Fruit fly (Drosophila melanogaster) whole organism, adult: ENCODE results near the gene CG7742.

ENCODE experiments used
- CG12768 ChIP-seq: fragments of 200-800 bp; sonication (Bioruptor generic); optimal IDR thresholded peaks from 2 replicates; lab custom pipeline; 2017; ENCODE audit warnings: missing biosample characterization, missing genetic modification characterization, mild to moderate bottlenecking, moderate library complexity, missing genetic modification reagents
- Mnt ChIP-seq: fragments of 200-800 bp; sonication (Bioruptor generic); optimal IDR thresholded peaks from 2 replicates; lab custom pipeline; 2016; ENCODE audit warnings: missing biosample characterization, mild to moderate bottlenecking, missing genetic modification characterization

DNA sequence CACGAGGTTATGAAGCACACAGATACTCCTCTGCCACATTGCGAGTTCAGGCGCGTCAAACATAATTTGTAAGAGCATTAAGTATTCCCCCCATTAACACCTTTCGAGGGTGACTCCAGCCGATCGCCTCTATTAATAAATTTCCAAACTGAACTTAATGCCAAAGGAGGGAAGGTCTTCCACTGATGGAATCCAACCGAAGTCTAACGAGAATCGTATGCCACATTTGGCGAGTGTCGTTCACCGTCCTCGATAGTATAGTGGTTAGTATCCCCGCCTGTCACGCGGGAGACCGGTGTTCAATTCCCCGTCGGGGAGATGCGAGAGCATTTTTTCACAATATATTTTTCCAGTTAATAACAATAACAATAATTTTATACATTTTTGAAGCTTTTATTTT is 25.6 kb upstream of the CG7742 start:
- TF ChIP-seq CG12768 (GFP tag; lab: Kevin White, UChicago) (no peak), Mnt (no peak)
